Fruit fly (Drosophila melanogaster): ENCODE results near the gene CG4955.
A peak's percentile ranks its signal among the peaks of the same experiment; 100 is the strongest.

CG4955 gene

dm6 chrX:17093900-17094446 is 12.7 kb downstream of the CG4955 start:
- TF ChIP-seq bab1 (GFP tag; optimal IDR thresholded peaks at IDR 0.05) (no peak), Mnt (GFP tag; optimal IDR thresholded peaks at IDR 0.05) (no peak), ovo (GFP tag; optimal IDR thresholded peaks at IDR 0.05) (no peak), cic (GFP tag; optimal IDR thresholded peaks at IDR 0.05) (no peak), CG7045 (GFP tag; optimal IDR thresholded peaks at IDR 0.05) (no peak), pad (GFP tag; optimal IDR thresholded peaks at IDR 0.05) (no peak), CG7101 (tag; optimal IDR thresholded peaks at IDR 0.05) (peak; percentile 26), Crg-1 (GFP tag; optimal IDR thresholded peaks at IDR 0.05) (no peak)

dm6 chrX:17105707-17106106 is 24.5 kb downstream of the CG4955 start, which contains the start of gene Arpc3B:
Gene Arpc3B (minus strand): TSS chrX:17105852.
- TF ChIP-seq ovo (GFP tag; optimal IDR thresholded peaks at IDR 0.05) (no peak), CG12768 (GFP tag; optimal IDR thresholded peaks at IDR 0.05) (no peak), CG14711 (tag; optimal IDR thresholded peaks at IDR 0.05) (no peak), CG1620 (GFP tag; optimal IDR thresholded peaks at IDR 0.05) (no peak), CG7101 (tag; optimal IDR thresholded peaks at IDR 0.05) (no peak), toe (GFP tag; optimal IDR thresholded peaks at IDR 0.05) (no peak), CG7045 (GFP tag; optimal IDR thresholded peaks at IDR 0.05) (no peak), tj (GFP tag; optimal IDR thresholded peaks at IDR 0.05) (no peak), bab1 (GFP tag; optimal IDR thresholded peaks at IDR 0.05) (no peak), cic (GFP tag; optimal IDR thresholded peaks at IDR 0.05) (no peak), cnc (optimal IDR thresholded peaks at IDR 0.05) (no peak)

dm6 chrX:17106153-17106700 is 25.0 kb downstream of the CG4955 start:
- TF ChIP-seq cnc (optimal IDR thresholded peaks at IDR 0.05) = no peak
- TF ChIP-seq bab1 (GFP tag; optimal IDR thresholded peaks at IDR 0.05) = peak; percentile 8
- no peak for TF ChIP-seq CG7045 (GFP tag; optimal IDR thresholded peaks at IDR 0.05)

- TF ChIP-seq cic (GFP tag; optimal IDR thresholded peaks at IDR 0.05) (no peak), CG14711 (tag; optimal IDR thresholded peaks at IDR 0.05) (no peak), tj (GFP tag; optimal IDR thresholded peaks at IDR 0.05) (peak; percentile 45), CG12768 (GFP tag; optimal IDR thresholded peaks at IDR 0.05) (no peak), Mnt (GFP tag; optimal IDR thresholded peaks at IDR 0.05) (peak; percentile 48), Clk (GFP tag; optimal IDR thresholded peaks at IDR 0.05) (no peak), bab1 (GFP tag; optimal IDR thresholded peaks at IDR 0.05) (peak; percentile 27), CG7101 (tag; optimal IDR thresholded peaks at IDR 0.05) (peak; percentile 0)
These were observed 26.2 kb downstream of the CG4955 start, which contains the start of gene CG5004 for dm6 chrX:17107401-17107916. Gene CG5004 (plus strand): TSS chrX:17107582.

- no peak for TF ChIP-seq Mnt (GFP tag; optimal IDR thresholded peaks at IDR 0.05)
- no peak for TF ChIP-seq tj (GFP tag; optimal IDR thresholded peaks at IDR 0.05)
- TF ChIP-seq CG11617 (GFP tag; optimal IDR thresholded peaks at IDR 0.05) = no peak
- TF ChIP-seq Hr96 (GFP tag; optimal IDR thresholded peaks at IDR 0.05) = no peak
- TF ChIP-seq toe (GFP tag; optimal IDR thresholded peaks at IDR 0.05) = no peak
- TF ChIP-seq pad (GFP tag; optimal IDR thresholded peaks at IDR 0.05) = no peak
- TF ChIP-seq CG14711 (tag; optimal IDR thresholded peaks at IDR 0.05) = no peak
- no peak for TF ChIP-seq cic (GFP tag; optimal IDR thresholded peaks at IDR 0.05)
- TF ChIP-seq CG5204 (GFP tag; optimal IDR thresholded peaks at IDR 0.05) = no peak
- TF ChIP-seq CG33017 (tag; optimal IDR thresholded peaks at IDR 0.05) = no peak
- no peak for TF ChIP-seq ovo (GFP tag; optimal IDR thresholded peaks at IDR 0.05)
- TF ChIP-seq Crg-1 (GFP tag; optimal IDR thresholded peaks at IDR 0.05) = no peak
- no peak for TF ChIP-seq kay (GFP tag; ENCODE audit: borderline replicate concordance)
- no peak for TF ChIP-seq cnc (optimal IDR thresholded peaks at IDR 0.05)
- TF ChIP-seq CG7045 (GFP tag; optimal IDR thresholded peaks at IDR 0.05) = no peak
- no peak for TF ChIP-seq CG7101 (tag; optimal IDR thresholded peaks at IDR 0.05)
- TF ChIP-seq Clk (GFP tag; optimal IDR thresholded peaks at IDR 0.05) = no peak
- TF ChIP-seq CG12768 (GFP tag; optimal IDR thresholded peaks at IDR 0.05) = no peak
- no peak for TF ChIP-seq CG1620 (GFP tag; optimal IDR thresholded peaks at IDR 0.05)
These were observed 26.8 kb downstream of the CG4955 start for dm6 chrX:17108000-17108399.

dm6 chrX:17109673-17110072 is 28.4 kb downstream of the CG4955 start:
- TF ChIP-seq tj (GFP tag; optimal IDR thresholded peaks at IDR 0.05) (peak; percentile 30), kay (GFP tag; ENCODE audit: borderline replicate concordance) (peak; percentile 63), CG7101 (tag; optimal IDR thresholded peaks at IDR 0.05) (peak; percentile 9), ovo (GFP tag; optimal IDR thresholded peaks at IDR 0.05) (no peak)

- TF ChIP-seq CG33017 (tag; optimal IDR thresholded peaks at IDR 0.05) = no peak
- no peak for TF ChIP-seq CG11617 (GFP tag; optimal IDR thresholded peaks at IDR 0.05)
- no peak for TF ChIP-seq kay (GFP tag; ENCODE audit: borderline replicate concordance)
- TF ChIP-seq CG7101 (tag; optimal IDR thresholded peaks at IDR 0.05) = no peak
- peak; percentile 96 for TF ChIP-seq tj (GFP tag; optimal IDR thresholded peaks at IDR 0.05)
These were observed 29.4 kb downstream of the CG4955 start for dm6 chrX:17110556-17111177.
